Worm (Caenorhabditis elegans): ENCODE results near the gene let-70.

Gene let-70

DNA sequence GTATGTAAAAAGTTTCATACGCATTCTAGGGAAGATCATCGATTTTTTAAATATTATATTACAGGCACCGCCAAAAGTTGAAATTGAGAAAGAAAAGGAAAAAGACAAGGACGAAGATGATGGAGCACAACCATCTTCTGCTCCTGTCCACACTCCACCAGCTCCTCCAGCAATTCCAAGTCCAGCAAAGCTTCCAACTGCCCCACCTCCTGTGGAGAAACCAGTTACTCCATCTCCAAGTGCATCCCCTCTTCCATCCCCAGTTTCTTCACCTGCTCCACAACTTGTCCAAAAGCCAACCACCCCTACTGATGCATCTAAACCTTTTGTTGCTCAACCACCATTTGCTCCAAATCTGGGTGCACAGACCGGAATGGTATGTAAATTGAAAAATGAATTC is 30.1 kb downstream of the let-70 start:
- no peak for TF ChIP-seq unc-62 (GFP tag; optimal IDR thresholded peaks at IDR 0.05)

DNA sequence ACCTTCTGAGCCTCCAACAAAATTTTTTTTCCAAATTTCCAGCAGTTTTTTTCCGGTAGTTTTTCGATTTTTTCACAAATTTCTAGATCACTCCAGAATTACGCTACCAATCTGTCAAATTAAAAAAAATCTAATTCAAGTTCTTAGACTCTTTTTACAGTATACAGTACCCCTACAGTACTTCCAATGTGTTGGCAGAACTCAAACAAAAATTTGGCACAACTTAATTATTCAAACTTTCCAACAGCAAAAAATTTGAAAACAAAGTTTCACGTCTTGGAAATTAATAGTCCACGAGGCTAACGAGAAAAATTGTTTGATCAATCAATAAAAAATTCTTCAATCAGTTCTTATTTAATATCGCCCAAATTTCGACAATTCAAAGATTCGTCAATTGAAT is 32.2 kb downstream of the let-70 start, which contains the start of gene F36H1.3:
TSS of gene F36H1.3 (plus strand) at position 323 of the 400 bp plus-strand sequence.
- TF ChIP-seq unc-62 (GFP tag; optimal IDR thresholded peaks at IDR 0.05): no peak

- TF ChIP-seq unc-62 (GFP tag; optimal IDR thresholded peaks at IDR 0.05): no peak
Measured at ce11 chrIV:11048871-11049270, 33.2 kb downstream of the let-70 start, which contains the start of gene F36H1.11. TSS of gene F36H1.11 (plus strand) at chrIV:11049171.

DNA sequence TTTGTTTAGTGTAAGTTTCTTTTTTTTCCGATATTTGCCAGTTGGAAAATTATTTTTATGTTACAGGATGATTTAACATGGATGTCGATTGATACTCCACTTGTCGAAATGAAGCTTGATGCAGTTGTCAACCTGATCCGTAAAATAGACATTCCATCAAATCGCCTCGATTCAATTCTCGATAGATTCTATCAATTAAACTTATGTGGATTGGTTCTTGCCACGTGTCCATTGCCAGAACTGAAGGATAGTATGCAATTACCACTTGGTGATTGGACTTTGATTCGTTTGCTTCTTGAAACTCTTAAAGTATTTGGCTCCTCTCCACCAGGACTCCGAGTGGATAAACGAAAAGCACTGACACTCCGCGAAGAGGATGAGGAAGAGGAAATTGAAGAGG is 37.7 kb downstream of the let-70 start:
- no peak for TF ChIP-seq unc-62 (GFP tag; optimal IDR thresholded peaks at IDR 0.05)

- no peak for TF ChIP-seq unc-62 (GFP tag; optimal IDR thresholded peaks at IDR 0.05)
Measured at ce11 chrIV:11038665-11039064, 43.4 kb downstream of the let-70 start.

- TF ChIP-seq unc-62 (GFP tag; optimal IDR thresholded peaks at IDR 0.05): no peak
Measured at ce11 chrIV:11038618-11038664, 43.6 kb downstream of the let-70 start, which contains the start of gene kdin-1. TSS of gene kdin-1 (plus strand) at chrIV:11038655.

- no peak for TF ChIP-seq unc-62 (GFP tag; optimal IDR thresholded peaks at IDR 0.05)
Measured at ce11 chrIV:11038218-11038617, 43.8 kb downstream of the let-70 start.

DNA sequence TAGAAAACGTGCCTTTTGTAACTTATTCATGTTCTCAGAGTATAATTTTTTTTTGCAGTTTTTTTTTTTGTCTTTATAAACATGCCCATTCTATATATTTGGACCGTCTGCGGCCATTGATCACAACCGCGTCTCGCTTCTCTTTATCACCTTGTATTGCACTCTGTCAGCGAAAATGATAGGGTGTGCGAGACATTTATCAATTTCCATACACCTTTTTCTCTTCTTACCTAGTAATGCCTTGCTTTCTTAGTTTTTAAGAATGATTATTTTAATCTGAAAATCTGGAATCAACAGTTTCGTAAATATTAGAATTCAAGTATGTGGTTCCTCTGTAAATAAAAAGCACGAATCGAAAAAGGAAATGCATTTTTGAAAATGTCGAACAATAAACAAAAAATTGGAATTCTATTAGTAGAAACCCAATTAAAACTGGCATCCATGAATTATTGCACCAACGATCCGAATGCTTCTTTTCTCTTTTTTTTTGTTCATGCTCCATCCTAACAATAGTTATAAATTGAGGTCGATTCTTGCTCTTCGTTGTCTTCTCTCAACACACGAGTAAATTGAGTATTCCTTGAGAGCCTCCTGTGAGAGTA is 44.8 kb downstream of the let-70 start:
- TF ChIP-seq unc-62 (GFP tag; optimal IDR thresholded peaks at IDR 0.05): no peak

- TF ChIP-seq unc-62 (GFP tag; optimal IDR thresholded peaks at IDR 0.05): no peak
Measured at ce11 chrIV:11036222-11036621, 45.8 kb downstream of the let-70 start, which contains the start of gene fkb-1. TSS of gene fkb-1 (plus strand) at chrIV:11036582.

DNA sequence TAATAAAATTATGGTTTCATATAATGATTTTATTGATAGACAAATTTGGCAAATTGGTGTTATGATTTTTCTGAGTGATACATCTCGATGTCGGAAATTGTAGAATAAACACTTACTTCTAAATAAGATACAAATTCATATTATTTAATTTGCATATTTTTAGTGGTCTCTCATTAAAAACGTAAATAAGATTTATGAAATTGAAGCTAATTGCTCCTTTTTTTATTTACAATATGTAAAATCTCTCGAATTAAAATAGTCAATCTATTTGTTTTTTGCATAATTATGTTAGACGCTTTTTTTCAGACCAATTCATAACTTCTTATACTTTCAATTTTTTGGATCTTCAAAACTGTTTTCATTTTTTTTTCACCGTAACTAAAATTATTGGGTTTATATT is 49.8 kb downstream of the let-70 start, which contains the start of gene hrg-6:
TSS of gene hrg-6 (plus strand) at position 301 of the 400 bp plus-strand sequence.
- no peak for TF ChIP-seq unc-62 (GFP tag; optimal IDR thresholded peaks at IDR 0.05)

DNA sequence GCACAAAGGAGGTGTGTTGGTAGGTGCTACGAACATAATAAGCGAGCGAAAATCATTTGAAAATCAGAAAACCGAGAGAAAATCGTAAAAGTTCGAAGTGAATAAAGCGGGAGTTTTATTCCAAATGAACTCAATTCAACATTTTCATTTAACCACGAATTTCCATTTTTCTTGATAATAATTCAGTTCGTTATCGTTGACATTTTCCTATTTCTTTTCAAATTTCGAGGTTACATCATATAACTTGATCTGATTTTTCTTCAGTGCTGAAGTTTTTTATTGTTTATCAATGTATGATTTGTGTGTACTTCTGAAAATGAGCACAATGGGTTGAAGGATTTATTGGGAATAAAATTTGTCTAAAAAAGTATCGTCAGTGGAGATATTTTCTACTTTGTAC is 50.4 kb downstream of the let-70 start:
- TF ChIP-seq unc-62 (GFP tag; optimal IDR thresholded peaks at IDR 0.05): no peak

Measured in whole organism, dauer.